Worm (Caenorhabditis elegans) whole organism, dauer: ENCODE results near the gene Y4C6B.7.
"Not testable (repeated sequence)": the region's sequence is repeated elsewhere in the genome, so short reads cannot be mapped to it uniquely, and the experiment has no call there.

Experiments
- unc-62 ChIP-seq: sonication (generic microtip); optimal IDR thresholded peaks from 2 replicates; lab custom pipeline; 2017; ENCODE audit warnings: missing biosample characterization, missing genetic modification reagents, missing genetic modification characterization

Y4C6B.7 gene

DNA sequence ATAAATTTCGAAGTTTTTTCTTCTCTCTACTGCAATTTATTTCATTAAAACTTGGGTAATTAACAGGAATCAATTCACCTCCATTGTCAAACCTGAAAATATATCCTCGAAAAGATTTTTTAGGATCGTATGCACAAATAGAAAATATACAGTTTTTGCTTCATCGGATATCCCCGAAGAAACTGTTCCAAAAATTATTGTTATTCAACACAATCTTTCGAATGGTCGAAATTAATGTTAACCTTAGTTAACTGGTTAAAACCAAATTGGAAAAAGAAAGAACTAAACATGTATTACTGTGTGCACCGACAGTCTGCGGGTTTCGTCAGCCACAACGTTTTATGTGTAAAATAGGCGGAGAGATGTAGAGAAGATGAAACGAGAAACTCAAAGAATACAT, 36.2 kb downstream of the Y4C6B.7 start:
- no peak for TF ChIP-seq unc-62 (GFP tag; lab: Kevin White, UChicago)

DNA sequence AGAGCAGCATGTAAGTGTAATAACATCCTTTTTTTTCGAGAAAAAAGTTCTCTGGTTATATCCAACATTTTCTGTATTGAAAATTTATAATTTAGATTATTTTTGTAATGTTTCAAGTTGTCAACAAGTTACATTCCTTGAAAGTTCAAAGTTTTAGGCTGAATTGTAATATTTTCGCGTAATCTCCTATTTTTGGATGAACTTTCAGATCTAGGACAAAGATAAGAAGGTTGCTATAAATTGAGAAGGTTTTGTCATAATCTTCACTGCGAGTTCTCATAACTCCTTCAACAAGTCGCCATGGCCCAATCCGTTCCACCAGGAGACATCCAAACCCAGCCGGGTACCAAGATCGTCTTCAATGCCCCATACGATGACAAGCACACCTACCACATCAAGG, 37.0 kb downstream of the Y4C6B.7 start, which contains the start of gene msp-65:
Gene msp-65 (plus strand): TSS at position 301 of the 400 bp plus-strand sequence.
- not testable (repeated sequence) for TF ChIP-seq unc-62 (GFP tag; lab: Kevin White, UChicago)

DNA sequence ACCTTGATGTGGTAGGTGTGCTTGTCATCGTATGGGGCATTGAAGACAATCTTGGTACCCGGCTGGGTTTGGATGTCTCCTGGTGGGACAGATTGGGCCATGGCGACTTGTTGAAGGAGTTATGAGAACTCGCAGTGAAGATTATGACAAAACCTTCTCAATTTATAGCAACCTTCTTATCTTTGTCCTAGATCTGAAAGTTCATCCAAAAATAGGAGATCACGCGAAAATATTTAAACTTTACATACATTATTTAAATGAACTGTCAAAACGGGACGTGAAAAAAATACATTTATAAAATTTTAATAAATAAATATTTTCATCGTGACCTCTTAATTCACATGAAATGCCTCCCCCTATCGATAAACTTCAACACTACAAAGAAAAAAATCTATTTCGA, 40.3 kb downstream of the Y4C6B.7 start, which contains the start of the genes msp-59 and ZK354.2:
Gene msp-59 (minus strand): TSS at position 101 of the 400 bp plus-strand sequence.
Gene ZK354.2 (plus strand): TSS at position 395 of the 400 bp plus-strand sequence.
- not testable (repeated sequence) for TF ChIP-seq unc-62 (GFP tag; lab: Kevin White, UChicago)

DNA sequence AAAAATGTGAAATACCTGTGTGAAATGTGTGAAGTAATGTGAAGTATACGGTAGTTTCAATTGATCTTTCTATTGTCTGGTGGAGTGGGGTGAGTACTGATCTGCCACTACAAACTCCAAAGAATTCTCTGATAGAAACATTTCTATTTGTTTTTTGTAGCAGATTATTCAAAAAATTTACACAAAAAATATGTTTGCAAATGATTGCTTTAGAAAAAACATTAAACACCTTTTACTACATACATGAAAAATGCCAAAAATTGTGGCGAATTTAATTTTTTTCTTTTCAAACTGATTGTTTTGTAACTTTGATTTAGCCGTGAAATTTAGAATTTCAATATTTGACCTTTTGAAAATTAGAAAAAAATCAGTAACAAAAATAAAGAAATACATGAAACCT, 43.5 kb downstream of the Y4C6B.7 start, which contains the start of gene ZK354.3:
Gene ZK354.3 (plus strand): TSS at position 301 of the 400 bp plus-strand sequence.
- no peak for TF ChIP-seq unc-62 (GFP tag; lab: Kevin White, UChicago)

DNA sequence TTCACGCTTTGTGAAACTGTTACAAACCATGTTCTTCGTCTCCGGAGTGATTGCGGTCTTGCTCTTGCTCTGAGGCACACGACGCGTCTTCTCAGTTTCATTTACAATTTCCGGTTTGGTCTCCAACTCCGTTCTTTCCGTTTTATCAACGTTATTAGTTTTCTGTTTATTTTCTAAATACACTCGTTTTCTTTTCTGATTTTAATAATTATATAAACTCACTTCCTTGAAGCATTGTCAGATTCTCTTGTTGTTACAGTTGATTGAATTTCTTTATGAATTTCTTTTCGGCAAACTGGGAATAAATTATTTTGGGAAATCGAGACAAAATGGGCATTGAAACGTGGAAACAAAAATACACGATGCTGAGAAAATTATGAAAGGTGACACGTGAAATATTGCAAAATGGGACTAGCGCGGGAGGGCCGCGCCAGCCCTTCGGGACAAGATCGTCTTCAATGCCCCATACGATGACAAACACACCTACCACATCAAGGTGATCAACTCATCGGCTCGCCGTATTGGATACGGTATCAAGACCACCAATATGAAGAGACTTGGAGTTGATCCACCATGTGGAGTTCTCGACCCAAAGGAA, 45.1 kb downstream of the Y4C6B.7 start, which contains the start of the genes ZK354.9 and msp-58:
Gene ZK354.9 (minus strand): TSS at position 101 of the 598 bp plus-strand sequence.
Gene msp-58 (plus strand): TSS at position 548 of the 598 bp plus-strand sequence.
- TF ChIP-seq unc-62 (GFP tag; lab: Kevin White, UChicago) = not testable (repeated sequence)

DNA sequence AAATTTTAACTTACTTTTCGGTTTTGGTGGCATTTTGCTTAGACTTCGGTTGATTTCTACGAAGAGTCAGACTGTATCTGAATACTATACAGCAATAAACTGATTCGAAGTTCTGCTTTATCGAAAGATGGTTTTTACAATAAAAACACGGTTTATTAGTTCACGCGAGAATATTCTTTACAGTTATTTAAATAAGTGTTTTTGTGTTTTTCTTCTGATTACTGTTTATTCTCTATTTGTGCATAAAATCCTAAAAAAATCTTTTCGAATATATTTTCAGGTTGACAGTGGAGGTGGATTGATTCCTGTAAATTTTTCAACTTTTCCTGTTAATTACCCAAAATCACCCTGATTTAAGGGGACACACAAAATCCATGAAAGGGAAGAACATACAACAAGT, 47.2 kb downstream of the Y4C6B.7 start, which contains the start of gene ZK354.8:
Gene ZK354.8 (minus strand): TSS at position 101 of the 400 bp plus-strand sequence.
- no peak for TF ChIP-seq unc-62 (GFP tag; lab: Kevin White, UChicago)

DNA sequence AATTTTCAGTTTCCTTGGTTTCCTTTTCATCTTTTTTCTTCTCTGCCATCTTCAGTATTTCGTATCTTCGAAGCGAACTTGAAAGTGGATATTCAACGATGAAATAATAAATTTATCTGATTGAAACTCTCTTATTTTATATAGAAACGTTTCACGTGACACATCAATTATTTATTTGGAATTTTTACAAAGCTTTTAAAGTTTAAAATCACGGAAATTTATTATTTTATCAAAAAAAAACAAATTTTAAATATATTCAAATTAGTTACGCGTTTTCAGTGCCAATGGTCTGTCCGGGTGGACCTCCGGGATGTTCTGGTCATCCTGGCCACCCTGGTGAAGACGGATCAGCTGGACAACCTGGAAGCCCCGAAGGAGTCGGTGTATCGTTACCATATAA, 50.2 kb downstream of the Y4C6B.7 start, which contains the start of gene ZK354.7:
Gene ZK354.7 (minus strand): TSS at position 101 of the 400 bp plus-strand sequence.
- no peak for TF ChIP-seq unc-62 (GFP tag; lab: Kevin White, UChicago)
